Worm (Caenorhabditis elegans) whole organism, L1 larva: ENCODE data around the gene W02F12.8.

Experiments
- lsy-2 ChIP-seq, 2 experiments: fragments of 150-350 bp; optimal IDR thresholded peaks; 2 replicates each; lab custom pipeline; 2014; ENCODE audit warnings: missing biosample characterization in 2 of 2, missing genetic modification characterization in 2 of 2
- mef-2 ChIP-seq: fragments of 150-350 bp; optimal IDR thresholded peaks from 2 replicates; lab custom pipeline; 2014; ENCODE audit warnings: missing biosample characterization, missing genetic modification characterization

DNA sequence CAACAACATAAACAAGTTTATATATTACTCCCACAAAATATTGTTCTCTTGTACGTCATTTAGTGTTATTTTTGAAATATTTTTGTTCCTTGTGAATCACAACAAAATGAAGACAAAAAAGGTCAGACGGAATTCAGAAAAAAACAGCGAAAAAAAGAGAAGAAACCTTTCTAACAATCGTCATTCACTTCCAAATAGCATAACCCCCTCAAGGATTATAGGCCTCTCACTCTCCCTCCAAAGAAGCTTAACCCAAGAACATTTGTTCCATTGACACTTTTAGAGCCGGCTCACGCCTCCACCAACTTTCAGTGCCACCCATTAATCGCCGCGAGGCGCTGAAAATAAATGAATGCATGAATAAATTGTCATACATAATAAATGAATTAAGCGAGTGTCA lies 35.0 kb downstream of the W02F12.8 start:
- TF ChIP-seq mef-2 (tag; lab: Kevin White, UChicago) (no peak), lsy-2 (tag; optimal IDR thresholded peaks at IDR 0.05; lab: Kevin White, UChicago) (no peak)
